Fruit fly (Drosophila melanogaster): Measurements from ENCODE around the gene dpy.
A peak's percentile ranks its signal among the peaks of the same experiment; 100 is the strongest.

The dpy gene

dm6 chr2L:4599812-4600454, 14.2 kb downstream of the dpy start:
- TF ChIP-seq EcR (GFP tag; optimal IDR thresholded peaks at IDR 0.05) = peak in 1 of 2 experiments; percentile 55
- TF ChIP-seq pan (optimal IDR thresholded peaks at IDR 0.05) = no peak

DNA sequence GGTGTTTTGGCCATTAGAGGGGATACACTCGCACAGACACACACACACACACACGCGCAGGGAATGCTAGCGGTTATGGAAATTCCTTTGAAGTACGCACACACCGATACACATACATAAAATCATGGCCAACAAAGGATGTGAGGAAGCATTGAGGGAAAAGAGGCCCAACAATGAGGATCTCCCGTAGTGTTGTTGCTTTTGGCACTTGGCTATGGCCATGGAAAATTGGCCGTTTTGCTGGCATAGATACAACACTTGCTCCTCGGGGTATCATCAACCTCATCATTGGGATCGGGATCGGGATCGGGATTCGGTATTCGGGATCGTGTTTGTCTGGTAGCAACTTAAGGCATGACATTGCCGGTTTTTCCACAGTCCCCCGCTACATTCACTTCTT, 16.5 kb downstream of the dpy start:
- TF ChIP-seq psq (optimal IDR thresholded peaks at IDR 0.05) (no peak), EcR (GFP tag; optimal IDR thresholded peaks at IDR 0.05) (peak in 1 of 2 experiments; percentile 15)

dm6 chr2L:4596686-4597085, 17.4 kb downstream of the dpy start:
- TF ChIP-seq pan (optimal IDR thresholded peaks at IDR 0.05) = no peak
- TF ChIP-seq psq (optimal IDR thresholded peaks at IDR 0.05) = no peak
- no peak for TF ChIP-seq usp (GFP tag; optimal IDR thresholded peaks at IDR 0.05)
- TF ChIP-seq Dll (optimal IDR thresholded peaks at IDR 0.05) = no peak
- TF ChIP-seq EcR (GFP tag; optimal IDR thresholded peaks at IDR 0.05) = no peak
- no peak for TF ChIP-seq CG8478 (optimal IDR thresholded peaks at IDR 0.05)

DNA sequence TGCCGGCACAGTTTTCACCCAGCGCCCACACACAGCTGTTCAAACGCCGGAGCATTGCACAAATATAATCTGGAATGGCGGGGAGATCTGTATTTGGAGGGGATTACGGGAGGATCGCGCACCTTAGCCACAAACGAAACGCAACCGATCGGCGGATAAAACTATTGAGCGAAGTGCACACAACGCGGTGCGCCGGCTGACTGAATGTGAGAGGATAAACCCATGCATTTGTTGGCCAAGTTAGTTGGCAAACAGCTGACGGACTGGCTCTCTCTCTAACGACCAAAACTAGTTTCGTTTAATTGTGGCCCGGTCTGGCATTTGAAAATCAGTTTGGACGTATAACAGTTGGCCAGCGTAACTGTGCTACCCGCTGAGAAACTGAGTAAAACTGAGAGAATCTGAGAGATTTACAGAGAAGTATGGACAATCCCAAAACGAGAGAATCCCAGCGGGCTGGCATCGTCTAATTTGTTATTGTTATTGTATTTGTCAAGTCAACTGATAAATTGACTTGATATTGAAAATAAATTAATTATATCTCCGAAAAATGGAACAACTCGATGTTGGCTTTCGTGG, 19.2 kb downstream of the dpy start:
- TF ChIP-seq pan (optimal IDR thresholded peaks at IDR 0.05) = no peak
- TF ChIP-seq CG8478 (optimal IDR thresholded peaks at IDR 0.05) = no peak
- TF ChIP-seq Dll (optimal IDR thresholded peaks at IDR 0.05) = no peak
- no peak for TF ChIP-seq EcR (GFP tag; optimal IDR thresholded peaks at IDR 0.05)
- no peak for TF ChIP-seq usp (GFP tag; optimal IDR thresholded peaks at IDR 0.05)
- TF ChIP-seq psq (optimal IDR thresholded peaks at IDR 0.05) = no peak

- TF ChIP-seq Dll (optimal IDR thresholded peaks at IDR 0.05) = no peak
- no peak for TF ChIP-seq pan (optimal IDR thresholded peaks at IDR 0.05)
- TF ChIP-seq CG8478 (optimal IDR thresholded peaks at IDR 0.05) = no peak
- TF ChIP-seq EcR (GFP tag; optimal IDR thresholded peaks at IDR 0.05) = no peak
- TF ChIP-seq psq (optimal IDR thresholded peaks at IDR 0.05) = no peak
- TF ChIP-seq usp (GFP tag; optimal IDR thresholded peaks at IDR 0.05) = no peak
Measured at dm6 chr2L:4591842-4592241, 22.3 kb downstream of the dpy start.

dm6 chr2L:4588797-4589196, 25.3 kb downstream of the dpy start:
- TF ChIP-seq EcR (GFP tag; optimal IDR thresholded peaks at IDR 0.05) (no peak), CG8478 (optimal IDR thresholded peaks at IDR 0.05) (no peak), psq (optimal IDR thresholded peaks at IDR 0.05) (no peak), pan (optimal IDR thresholded peaks at IDR 0.05) (no peak), usp (GFP tag; optimal IDR thresholded peaks at IDR 0.05) (no peak), Dll (optimal IDR thresholded peaks at IDR 0.05) (no peak)

- TF ChIP-seq usp (GFP tag; optimal IDR thresholded peaks at IDR 0.05) (no peak), EcR (GFP tag; optimal IDR thresholded peaks at IDR 0.05) (no peak), psq (optimal IDR thresholded peaks at IDR 0.05) (no peak), pan (optimal IDR thresholded peaks at IDR 0.05) (no peak), CG8478 (optimal IDR thresholded peaks at IDR 0.05) (no peak), Dll (optimal IDR thresholded peaks at IDR 0.05) (no peak)
Measured at dm6 chr2L:4583306-4583705, 30.8 kb downstream of the dpy start.

DNA sequence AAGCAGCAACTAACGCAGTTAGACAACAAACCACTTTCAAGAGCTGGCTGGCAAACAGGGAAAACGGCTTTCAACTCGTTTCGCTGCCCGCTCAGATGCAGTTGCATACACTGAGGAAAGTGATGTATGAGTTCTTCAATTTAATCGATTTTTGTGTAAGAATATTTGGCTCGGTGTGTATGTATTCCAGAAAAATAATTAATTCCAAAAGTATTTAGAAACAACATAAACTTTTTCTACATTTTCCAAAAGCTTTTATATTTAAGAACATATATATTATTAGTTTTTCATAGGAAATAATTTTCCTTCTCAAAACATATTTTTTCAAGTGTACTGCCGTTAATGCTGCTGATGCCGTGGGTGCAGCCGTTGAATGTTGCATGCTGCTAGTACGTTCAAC, 35.1 kb downstream of the dpy start:
- TF ChIP-seq EcR (GFP tag; optimal IDR thresholded peaks at IDR 0.05) (no peak), usp (GFP tag; optimal IDR thresholded peaks at IDR 0.05) (no peak)

dm6 chr2L:4578027-4578426, 36.1 kb downstream of the dpy start, which contains the start of gene HP6:
HP6 (minus strand) TSS chr2L:4578218.
- TF ChIP-seq Dll (optimal IDR thresholded peaks at IDR 0.05) = no peak
- TF ChIP-seq usp (GFP tag; optimal IDR thresholded peaks at IDR 0.05) = no peak
- TF ChIP-seq pan (optimal IDR thresholded peaks at IDR 0.05) = no peak
- no peak for TF ChIP-seq psq (optimal IDR thresholded peaks at IDR 0.05)
- no peak for TF ChIP-seq CG8478 (optimal IDR thresholded peaks at IDR 0.05)
- no peak for TF ChIP-seq EcR (GFP tag; optimal IDR thresholded peaks at IDR 0.05)

DNA sequence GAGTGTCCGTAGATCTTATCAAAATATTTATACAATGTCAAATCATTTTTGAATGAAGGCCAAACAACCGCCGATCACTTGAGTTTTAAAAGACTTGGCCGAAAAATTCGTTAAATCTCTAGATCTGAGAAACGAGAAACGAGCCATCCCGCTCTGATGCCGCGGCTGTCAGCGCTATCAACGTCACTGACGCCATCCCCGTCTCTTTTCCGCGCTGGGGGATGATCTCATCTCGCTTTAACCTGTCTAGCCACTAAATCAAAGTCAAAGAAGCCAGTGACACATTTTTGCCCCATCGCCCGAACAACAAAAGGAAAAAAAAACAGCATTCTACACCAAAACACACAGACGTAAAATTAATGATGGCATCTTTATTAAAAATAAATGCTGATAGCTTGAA, 37.6 kb downstream of the dpy start:
- no peak for TF ChIP-seq psq (optimal IDR thresholded peaks at IDR 0.05)
- no peak for TF ChIP-seq CG8478 (optimal IDR thresholded peaks at IDR 0.05)
- no peak for TF ChIP-seq Dll (optimal IDR thresholded peaks at IDR 0.05)
- no peak for TF ChIP-seq pan (optimal IDR thresholded peaks at IDR 0.05)
- no peak for TF ChIP-seq EcR (GFP tag; optimal IDR thresholded peaks at IDR 0.05)
- TF ChIP-seq usp (GFP tag; optimal IDR thresholded peaks at IDR 0.05) = no peak

DNA sequence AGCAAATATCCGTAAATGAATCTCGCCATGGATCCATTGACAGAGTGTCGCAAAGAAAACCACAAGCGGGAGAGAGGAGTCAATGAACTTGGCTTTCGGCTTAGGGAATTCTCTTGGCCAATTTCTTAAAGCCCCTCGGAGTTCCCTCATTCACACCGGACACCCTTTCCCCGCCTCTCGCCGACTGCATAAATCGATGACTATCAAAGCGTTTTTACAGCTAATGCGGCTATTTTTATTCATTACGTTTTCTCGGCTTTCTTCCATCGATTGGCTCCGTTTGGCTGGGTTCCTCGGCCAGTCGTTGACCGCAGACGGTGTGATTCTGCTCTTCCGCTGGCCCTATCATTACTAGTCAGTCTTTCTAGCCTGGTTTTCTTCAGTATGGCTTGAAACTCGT, 40.8 kb downstream of the dpy start:
- TF ChIP-seq EcR (GFP tag; optimal IDR thresholded peaks at IDR 0.05) (peak in 1 of 2 experiments; percentile 78), Dll (optimal IDR thresholded peaks at IDR 0.05) (no peak)

dm6 chr2L:4571316-4571715, 42.8 kb downstream of the dpy start:
- no peak for TF ChIP-seq psq (optimal IDR thresholded peaks at IDR 0.05)
- no peak for TF ChIP-seq usp (GFP tag; optimal IDR thresholded peaks at IDR 0.05)
- TF ChIP-seq CG8478 (optimal IDR thresholded peaks at IDR 0.05) = no peak
- no peak for TF ChIP-seq EcR (GFP tag; optimal IDR thresholded peaks at IDR 0.05)
- TF ChIP-seq pan (optimal IDR thresholded peaks at IDR 0.05) = no peak
- no peak for TF ChIP-seq Dll (optimal IDR thresholded peaks at IDR 0.05)

- TF ChIP-seq EcR (GFP tag; optimal IDR thresholded peaks at IDR 0.05) = no peak
- TF ChIP-seq usp (GFP tag; optimal IDR thresholded peaks at IDR 0.05) = no peak
Measured at dm6 chr2L:4567219-4567618, 46.9 kb downstream of the dpy start.
